Worm (Caenorhabditis elegans) whole organism, L4 larva: ENCODE results near the gene col-68.

Experiments used
- hlh-11 ChIP-seq: fragments of 200-800 bp; sonication (Bioruptor generic); optimal IDR thresholded peaks from 2 replicates; lab custom pipeline; 2018; ENCODE audit warnings: mild to moderate bottlenecking, missing genetic modification characterization, missing compliant biosample characterization
- lin-39 ChIP-seq: fragments of 150-350 bp; optimal IDR thresholded peaks from 2 replicates; lab custom pipeline; 2014; ENCODE audit warnings: missing biosample characterization, missing genetic modification reagents, missing genetic modification characterization
- nhr-76 ChIP-seq: fragments of 150-350 bp; optimal IDR thresholded peaks from 2 replicates; lab custom pipeline; 2014; ENCODE audit warnings: missing biosample characterization, missing genetic modification characterization

ce11 chrII:95177-95576 is 9.2 kb upstream of the col-68 start, which contains the start of gene C50D2.7:
- TF ChIP-seq lin-39 (tag; lab: Kevin White, UChicago) = no peak
- no peak for TF ChIP-seq nhr-76 (tag; lab: Kevin White, UChicago)
- no peak for TF ChIP-seq hlh-11 (tag; lab: Kevin White, UChicago)
